Worm (Caenorhabditis elegans): ENCODE results near the gene srxa-4.

srxa-4 gene

DNA sequence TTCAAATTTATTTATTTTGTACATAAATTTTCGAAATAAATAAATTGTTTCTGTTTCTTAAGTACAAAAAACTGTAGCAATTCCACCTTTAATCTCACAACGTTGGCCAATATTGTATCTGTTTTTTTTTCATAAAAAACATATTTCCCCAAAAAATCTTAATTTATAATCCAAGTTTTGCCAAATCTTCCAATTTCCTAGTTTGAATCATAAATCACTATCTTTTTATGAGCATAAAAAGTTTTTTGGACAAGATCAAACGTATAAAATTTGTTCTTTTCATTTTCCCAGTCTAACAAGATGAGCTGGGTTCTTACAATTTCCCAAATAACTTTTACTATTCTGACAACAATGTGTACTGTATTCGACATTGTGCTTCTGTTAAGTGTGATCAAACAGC is at the start of gene srxa-4:
Gene srxa-4 (plus strand): TSS at position 301 of the 400 bp plus-strand sequence.
- TF ChIP-seq flt-1 (GFP tag; IDR thresholded peaks at IDR 0.05) (no peak), ztf-29 (GFP tag; IDR thresholded peaks at IDR 0.05) (no peak), ref-1 (GFP tag; conservative IDR thresholded peaks at IDR 0.05) (no peak)

DNA sequence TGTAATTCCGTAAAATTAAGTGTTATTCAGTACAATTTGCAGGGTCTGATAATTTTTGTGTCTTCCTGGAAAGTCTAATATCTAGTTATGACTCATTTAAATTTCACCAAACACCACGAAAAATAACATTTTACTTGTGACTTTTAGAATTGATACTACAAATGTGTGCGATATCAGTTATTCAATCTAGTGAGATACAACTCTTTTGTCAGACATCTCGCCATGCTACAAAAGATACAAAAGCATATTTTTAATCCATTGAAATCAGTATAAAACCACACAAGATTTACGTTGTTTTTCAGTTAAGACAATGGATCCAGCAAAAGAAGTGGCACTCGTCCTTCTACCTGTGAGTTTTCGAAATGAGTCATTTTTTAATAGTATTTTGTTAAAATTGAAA is 46.2 kb upstream of the srxa-4 start, which contains the start of gene srx-56:
Gene srx-56 (plus strand): TSS at position 301 of the 400 bp plus-strand sequence.
- TF ChIP-seq flt-1 (GFP tag; IDR thresholded peaks at IDR 0.05) (no peak), klf-2 (GFP tag; conservative IDR thresholded peaks at IDR 0.05) (no peak), tab-1 (GFP tag; IDR thresholded peaks at IDR 0.05) (no peak), T22C8.4 (GFP tag; IDR thresholded peaks at IDR 0.05) (no peak), ref-1 (GFP tag; conservative IDR thresholded peaks at IDR 0.05) (no peak), ztf-23 (GFP tag; IDR thresholded peaks at IDR 0.05) (no peak), ztf-29 (GFP tag; IDR thresholded peaks at IDR 0.05) (no peak), cog-1 (tag; optimal IDR thresholded peaks at IDR 0.05) (no peak), med-1 (GFP tag; optimal IDR thresholded peaks at IDR 0.05; ENCODE audit: insufficient read depth) (no peak)

DNA sequence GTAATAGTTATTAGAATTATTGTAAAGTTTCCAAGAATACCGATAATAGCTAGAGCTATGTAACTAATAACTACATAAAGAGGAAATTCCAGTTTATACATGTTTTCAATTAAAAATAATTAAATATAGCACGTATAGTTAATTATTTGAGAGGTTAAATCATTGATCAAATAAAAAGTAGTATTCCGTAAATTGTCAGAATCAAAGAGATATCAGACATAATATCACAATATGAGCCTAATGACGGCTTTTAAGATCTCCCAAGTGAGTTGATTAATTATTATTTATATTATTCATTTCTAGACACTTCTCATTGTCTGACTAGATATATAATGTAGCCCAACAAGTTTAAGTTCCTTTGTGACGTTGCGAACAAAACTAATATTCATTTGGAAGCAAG is 40.9 kb upstream of the srxa-4 start, which contains the start of gene srsx-24:
Gene srsx-24 (minus strand): TSS at position 101 of the 400 bp plus-strand sequence.
- TF ChIP-seq cog-1 (tag; optimal IDR thresholded peaks at IDR 0.05), result no peak
- no peak for TF ChIP-seq ztf-23 (GFP tag; IDR thresholded peaks at IDR 0.05)
- TF ChIP-seq ref-1 (GFP tag; conservative IDR thresholded peaks at IDR 0.05), result no peak
- no peak for TF ChIP-seq klf-2 (GFP tag; conservative IDR thresholded peaks at IDR 0.05)
- no peak for TF ChIP-seq flt-1 (GFP tag; IDR thresholded peaks at IDR 0.05)
- TF ChIP-seq tab-1 (GFP tag; IDR thresholded peaks at IDR 0.05), result no peak
- no peak for TF ChIP-seq ztf-29 (GFP tag; IDR thresholded peaks at IDR 0.05)
- TF ChIP-seq med-1 (GFP tag; optimal IDR thresholded peaks at IDR 0.05; ENCODE audit: insufficient read depth), result no peak
- no peak for TF ChIP-seq T22C8.4 (GFP tag; IDR thresholded peaks at IDR 0.05)

DNA sequence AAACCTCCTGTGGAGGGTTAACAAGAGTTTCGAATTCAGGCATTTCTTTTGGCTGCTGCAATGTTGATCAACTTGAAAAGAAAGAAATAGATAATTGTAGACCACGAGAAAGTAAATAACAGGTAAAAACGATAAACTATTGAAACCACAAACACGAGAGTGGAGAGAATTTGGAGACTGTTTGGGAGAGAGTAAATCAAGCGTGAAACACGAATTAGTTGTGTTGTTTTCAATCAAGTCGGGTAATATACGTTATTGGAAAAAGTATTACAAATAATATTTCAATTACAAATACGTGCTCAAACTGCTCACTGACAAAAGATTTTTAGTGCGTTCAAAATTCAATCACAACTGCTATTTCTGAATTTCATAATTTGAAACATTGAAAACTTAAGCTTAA is 39.3 kb upstream of the srxa-4 start, which contains the start of gene C03G6.17:
Gene C03G6.17 (minus strand): TSS at position 101 of the 400 bp plus-strand sequence.
- no peak for TF ChIP-seq ztf-29 (GFP tag; IDR thresholded peaks at IDR 0.05)
- TF ChIP-seq T22C8.4 (GFP tag; IDR thresholded peaks at IDR 0.05), result no peak
- TF ChIP-seq tab-1 (GFP tag; IDR thresholded peaks at IDR 0.05), result no peak
- no peak for TF ChIP-seq cog-1 (tag; optimal IDR thresholded peaks at IDR 0.05)
- TF ChIP-seq flt-1 (GFP tag; IDR thresholded peaks at IDR 0.05), result no peak
- TF ChIP-seq ztf-23 (GFP tag; IDR thresholded peaks at IDR 0.05), result no peak
- TF ChIP-seq klf-2 (GFP tag; conservative IDR thresholded peaks at IDR 0.05), result no peak
- no peak for TF ChIP-seq ref-1 (GFP tag; conservative IDR thresholded peaks at IDR 0.05)

DNA sequence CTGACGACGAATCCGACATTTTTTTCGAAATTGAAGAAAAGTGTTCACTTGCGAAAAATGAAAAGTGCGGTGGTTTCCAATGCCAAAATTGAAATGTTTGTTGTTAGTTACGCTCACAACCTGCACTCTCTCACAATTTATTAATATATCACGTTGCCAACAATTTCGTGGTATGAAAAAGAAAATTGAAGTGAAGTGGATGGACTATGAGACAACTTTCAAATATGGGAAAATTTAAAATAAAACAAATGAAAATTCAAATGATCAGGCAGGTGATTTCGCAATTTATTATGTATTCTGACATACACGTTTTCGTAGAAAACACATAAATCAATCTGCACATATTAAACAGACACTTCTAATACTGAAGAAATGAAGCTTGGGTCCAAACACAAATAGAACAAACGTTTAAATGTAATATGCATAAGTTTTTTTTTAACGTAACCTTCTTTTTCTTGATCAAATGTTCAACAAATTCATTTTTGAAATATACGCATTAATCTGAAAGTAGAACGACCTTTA is 34.1 kb upstream of the srxa-4 start, which contains the start of gene srp-6:
Gene srp-6 (minus strand): TSS at position 51 of the 522 bp plus-strand sequence.
- TF ChIP-seq klf-2 (GFP tag; conservative IDR thresholded peaks at IDR 0.05) (no peak), ztf-29 (GFP tag; IDR thresholded peaks at IDR 0.05) (no peak), T22C8.4 (GFP tag; IDR thresholded peaks at IDR 0.05) (no peak), ref-1 (GFP tag; conservative IDR thresholded peaks at IDR 0.05) (no peak), tab-1 (GFP tag; IDR thresholded peaks at IDR 0.05) (no peak), ztf-23 (GFP tag; IDR thresholded peaks at IDR 0.05) (no peak), med-1 (GFP tag; optimal IDR thresholded peaks at IDR 0.05; ENCODE audit: insufficient read depth) (no peak)

DNA sequence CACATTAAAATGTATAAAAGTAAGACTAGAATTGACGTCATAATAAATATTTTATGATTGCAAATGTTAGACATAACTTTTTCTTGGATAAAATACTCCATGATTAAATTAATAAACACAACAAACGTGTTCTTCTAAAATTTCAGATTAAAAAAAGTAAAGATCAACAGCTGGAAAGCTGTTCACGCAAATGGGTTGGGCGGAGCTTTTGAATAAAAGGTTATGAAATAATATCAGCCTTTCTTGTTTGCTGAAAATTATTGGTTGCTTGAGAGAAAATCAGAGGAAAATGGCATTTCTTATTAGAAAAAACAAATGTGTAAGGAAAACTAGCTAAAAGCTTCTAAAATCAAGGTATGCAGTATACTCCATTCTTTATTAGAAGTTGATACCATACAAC is 32.5 kb upstream of the srxa-4 start, which contains the start of gene C02H6.3:
Gene C02H6.3 (minus strand): TSS at position 101 of the 400 bp plus-strand sequence.
- TF ChIP-seq ztf-23 (GFP tag; IDR thresholded peaks at IDR 0.05) (no peak), ztf-29 (GFP tag; IDR thresholded peaks at IDR 0.05) (no peak)

DNA sequence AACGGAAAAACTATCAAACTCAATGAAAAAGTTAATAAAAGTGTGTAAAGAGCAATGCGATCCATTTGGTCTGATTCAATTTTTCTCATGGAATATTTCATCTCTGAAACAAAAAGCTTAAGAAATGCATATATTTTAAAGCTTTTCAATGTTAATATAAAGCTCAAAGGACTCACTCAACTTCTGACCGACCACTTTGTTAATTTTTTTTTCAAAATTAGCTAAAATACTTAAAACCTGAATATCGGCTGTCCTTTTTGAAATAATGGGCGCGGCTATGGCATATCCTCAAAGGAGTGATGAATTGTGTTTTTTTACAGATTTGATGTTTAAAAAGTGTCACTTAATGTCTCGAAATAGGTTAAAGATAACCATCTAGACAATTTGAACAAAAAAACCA is 30.5 kb upstream of the srxa-4 start, which contains the start of gene C02H6.1:
Gene C02H6.1 (minus strand): TSS at position 101 of the 400 bp plus-strand sequence.
- TF ChIP-seq ztf-23 (GFP tag; IDR thresholded peaks at IDR 0.05) (no peak), flt-1 (GFP tag; IDR thresholded peaks at IDR 0.05) (no peak), ref-1 (GFP tag; conservative IDR thresholded peaks at IDR 0.05) (no peak)

DNA sequence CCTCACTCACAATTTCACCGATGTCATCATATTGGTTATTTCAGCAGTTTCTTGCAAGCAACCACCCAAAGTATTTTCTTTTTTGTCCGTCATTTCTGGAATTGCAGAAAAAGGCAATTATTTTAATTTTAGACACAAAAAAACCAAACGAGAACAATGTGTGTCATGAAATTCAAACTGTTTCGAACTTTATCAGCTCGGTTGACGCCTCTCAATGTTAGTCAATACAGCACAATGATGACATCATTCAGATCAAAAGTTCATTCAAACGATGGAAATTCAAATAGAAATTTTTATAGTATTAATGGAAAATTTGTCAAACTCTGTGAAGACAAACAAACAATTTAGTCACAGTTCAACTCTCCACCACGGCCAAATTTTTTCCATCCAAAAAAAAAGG is 28.3 kb upstream of the srxa-4 start, which contains the start of gene fbxa-105:
Gene fbxa-105 (minus strand): TSS at position 97 of the 400 bp plus-strand sequence.
- TF ChIP-seq ref-1 (GFP tag; conservative IDR thresholded peaks at IDR 0.05) (no peak), tab-1 (GFP tag; IDR thresholded peaks at IDR 0.05) (no peak)

DNA sequence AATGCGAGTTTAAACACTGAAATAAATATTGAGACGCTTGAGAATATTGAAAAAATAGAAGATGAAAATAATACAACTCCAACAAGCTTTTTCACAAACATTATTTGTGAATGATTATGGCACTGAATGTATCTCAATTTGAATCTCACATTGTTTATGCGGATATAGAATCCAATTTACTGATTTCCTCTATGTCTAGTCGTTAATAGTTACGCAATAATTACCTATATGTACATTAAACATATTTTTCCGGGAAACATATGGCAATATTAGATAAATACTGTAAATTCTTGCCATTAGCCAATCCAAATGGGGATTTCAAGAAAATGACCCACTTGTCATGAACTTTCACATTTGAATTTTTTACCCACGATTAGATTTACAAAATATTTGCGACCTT is 24.9 kb upstream of the srxa-4 start, which contains the start of gene srx-9:
Gene srx-9 (minus strand): TSS at position 101 of the 400 bp plus-strand sequence.
- TF ChIP-seq med-1 (GFP tag; optimal IDR thresholded peaks at IDR 0.05; ENCODE audit: insufficient read depth) (no peak), klf-2 (GFP tag; conservative IDR thresholded peaks at IDR 0.05) (no peak)

DNA sequence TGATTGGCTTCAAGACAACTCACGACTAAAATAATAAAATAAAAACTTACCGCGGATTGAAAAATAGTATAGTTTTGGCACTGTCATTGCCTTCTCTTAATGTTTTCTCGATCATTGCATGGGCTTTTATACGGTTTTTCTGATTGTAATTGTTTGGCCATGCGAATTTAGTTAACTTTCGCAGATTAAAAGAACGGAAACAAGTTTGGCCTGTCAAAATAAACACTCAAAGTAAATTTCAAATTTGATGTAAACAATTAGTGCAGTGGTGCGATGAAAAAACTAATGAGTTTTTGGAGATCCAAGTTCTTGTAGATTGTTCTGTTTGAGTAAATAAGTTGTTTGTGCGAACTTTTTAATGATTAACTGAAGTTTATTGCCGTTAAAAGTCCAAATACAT is 21.1 kb upstream of the srxa-4 start, which contains the start of gene gst-41:
Gene gst-41 (minus strand): TSS at position 101 of the 400 bp plus-strand sequence.
- TF ChIP-seq ztf-23 (GFP tag; IDR thresholded peaks at IDR 0.05) (no peak), cog-1 (tag; optimal IDR thresholded peaks at IDR 0.05) (no peak), tab-1 (GFP tag; IDR thresholded peaks at IDR 0.05) (no peak), T22C8.4 (GFP tag; IDR thresholded peaks at IDR 0.05) (no peak), flt-1 (GFP tag; IDR thresholded peaks at IDR 0.05) (no peak), med-1 (GFP tag; optimal IDR thresholded peaks at IDR 0.05; ENCODE audit: insufficient read depth) (no peak), ztf-29 (GFP tag; IDR thresholded peaks at IDR 0.05) (no peak), ref-1 (GFP tag; conservative IDR thresholded peaks at IDR 0.05) (no peak), klf-2 (GFP tag; conservative IDR thresholded peaks at IDR 0.05) (no peak)

DNA sequence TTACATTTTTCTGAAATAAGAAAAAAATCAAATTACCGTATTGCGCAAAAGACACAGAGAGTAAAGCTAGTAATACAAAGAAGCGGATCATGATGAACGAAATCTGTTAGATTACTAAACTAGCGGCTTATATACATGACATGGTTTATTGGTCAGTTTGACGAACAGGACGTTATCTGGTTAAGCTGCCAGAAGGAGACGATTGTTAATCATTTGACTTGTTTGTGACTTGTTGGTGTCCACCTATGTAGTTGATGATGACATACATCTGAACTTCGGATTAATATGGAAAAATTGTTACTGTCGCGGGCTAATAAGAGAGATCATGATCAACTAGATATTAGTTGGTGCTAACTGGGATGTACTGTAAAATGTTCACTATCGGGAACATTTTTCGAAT is 20.2 kb upstream of the srxa-4 start, which contains the start of gene cnc-9:
Gene cnc-9 (minus strand): TSS at position 101 of the 400 bp plus-strand sequence.
- TF ChIP-seq tab-1 (GFP tag; IDR thresholded peaks at IDR 0.05), result no peak
- no peak for TF ChIP-seq klf-2 (GFP tag; conservative IDR thresholded peaks at IDR 0.05)
- TF ChIP-seq ref-1 (GFP tag; conservative IDR thresholded peaks at IDR 0.05), result no peak
- no peak for TF ChIP-seq ztf-23 (GFP tag; IDR thresholded peaks at IDR 0.05)
- TF ChIP-seq ztf-29 (GFP tag; IDR thresholded peaks at IDR 0.05), result no peak
- TF ChIP-seq cog-1 (tag; optimal IDR thresholded peaks at IDR 0.05), result no peak
- no peak for TF ChIP-seq T22C8.4 (GFP tag; IDR thresholded peaks at IDR 0.05)
- TF ChIP-seq flt-1 (GFP tag; IDR thresholded peaks at IDR 0.05), result no peak
- no peak for TF ChIP-seq med-1 (GFP tag; optimal IDR thresholded peaks at IDR 0.05; ENCODE audit: insufficient read depth)

All from whole organism, midembryonic.